Fruit fly (Drosophila melanogaster): Measurements from ENCODE around the gene CG9331.

- TF ChIP-seq zf30C (GFP tag; optimal IDR thresholded peaks at IDR 0.05) (no peak), Ssrp (tag; optimal IDR thresholded peaks at IDR 0.05) (no peak), Camta (GFP tag; optimal IDR thresholded peaks at IDR 0.05) (no peak), yki (optimal IDR thresholded peaks at IDR 0.05) (no peak), CG5245 (GFP tag; optimal IDR thresholded peaks at IDR 0.05) (no peak)
These were observed 26.9 kb upstream of the CG9331 start for dm6 chr2L:20795774-20796173.

Measured in whole organism, embryonic.